Fruit fly (Drosophila melanogaster): Measurements from ENCODE around the gene CG33322.

CG33322 gene

dm6 chr2L:20864764-20865265 is 48.8 kb upstream of the CG33322 start, which contains the start of gene CG9338 (continued):
- TF ChIP-seq ab (GFP tag; optimal IDR thresholded peaks at IDR 0.05), result peak; percentile 55
- TF ChIP-seq chinmo (GFP tag; IDR thresholded peaks at IDR 0.05; ENCODE audit: partially characterized antibody), result 0 out of 4 replicates have a peak, but pooled peaks have one; percentile 70
- TF ChIP-seq Ravus (GFP tag; IDR thresholded peaks at IDR 0.05), result peak; percentile 47; the same call in 1 of the 2 replicates
- TF ChIP-seq pan (optimal IDR thresholded peaks at IDR 0.05), result no peak
- TF ChIP-seq pan (GFP tag; optimal IDR thresholded peaks at IDR 0.05 in 1 of 2, IDR thresholded peaks at IDR 0.05 in 1 of 2), result peak in 1 of 2 experiments; percentile 92
- TF ChIP-seq CG11695 (GFP tag; IDR thresholded peaks at IDR 0.05), result peak; percentile 95
- peak; percentile 91 for TF ChIP-seq E2f1 (GFP tag; IDR thresholded peaks at IDR 0.05)
- peak; percentile 49; the same call in 1 of the 2 replicates for TF ChIP-seq CG8765 (GFP tag; IDR thresholded peaks at IDR 0.05)
- peak; percentile 21; the same call in 1 of the 2 replicates for TF ChIP-seq CG5953 (GFP tag; IDR thresholded peaks at IDR 0.05)
- peak; percentile 74; the same call in 2 of the 3 replicates for TF ChIP-seq jigr1 (GFP tag; IDR thresholded peaks at IDR 0.05)
- TF ChIP-seq oc (tag; optimal IDR thresholded peaks at IDR 0.05), result no peak
- peak; percentile 52 for TF ChIP-seq CG10462 (GFP tag; optimal IDR thresholded peaks at IDR 0.05)
- peak; percentile 68 for TF ChIP-seq CG8388 (GFP tag; optimal IDR thresholded peaks at IDR 0.05)
- TF ChIP-seq h (optimal IDR thresholded peaks at IDR 0.05), result no peak
- TF ChIP-seq CG17829 (tag; optimal IDR thresholded peaks at IDR 0.05), result peak; percentile 95
- TF ChIP-seq Fer1 (GFP tag; optimal IDR thresholded peaks at IDR 0.05), result peak; percentile 97
- TF ChIP-seq Eip74EF (GFP tag; optimal IDR thresholded peaks at IDR 0.05), result peak in 1 of 2 experiments; percentile 89
- TF ChIP-seq CG6854 (GFP tag; optimal IDR thresholded peaks at IDR 0.05), result peak; percentile 89
- peak; percentile 84 for TF ChIP-seq nmo (GFP tag; optimal IDR thresholded peaks at IDR 0.05)
- TF ChIP-seq so (GFP tag; IDR thresholded peaks at IDR 0.05), result peak; percentile 84
- peak; percentile 75 for TF ChIP-seq Mes4 (GFP tag; optimal IDR thresholded peaks at IDR 0.05)
- TF ChIP-seq CHES-1-like (GFP tag; optimal IDR thresholded peaks at IDR 0.05), result peak; percentile 88
- TF ChIP-seq Deaf1 (tag; optimal IDR thresholded peaks at IDR 0.05), result peak; percentile 66
- TF ChIP-seq gsb (GFP tag; IDR thresholded peaks at IDR 0.05), result peak; percentile 86; the same call in 1 of the 2 replicates
- peak; percentile 90 for TF ChIP-seq CG7357 (GFP tag; IDR thresholded peaks at IDR 0.05)
- TF ChIP-seq ssp (GFP tag; IDR thresholded peaks at IDR 0.05), result peak; percentile 56
- TF ChIP-seq CG30020 (tag; optimal IDR thresholded peaks at IDR 0.05), result peak; percentile 24
- peak; percentile 77 for TF ChIP-seq pnt (GFP tag; optimal IDR thresholded peaks at IDR 0.05)
- TF ChIP-seq CG7839 (tag; optimal IDR thresholded peaks at IDR 0.05), result peak; percentile 85
- TF ChIP-seq seq (GFP tag; IDR thresholded peaks at IDR 0.05), result peak; percentile 66; the same call in 1 of the 2 replicates
- peak; percentile 81 for TF ChIP-seq Atf6 (GFP tag; IDR thresholded peaks at IDR 0.05)
- peak; percentile 17 for TF ChIP-seq pzg (GFP tag; optimal IDR thresholded peaks at IDR 0.05)
- peak; percentile 75 for TF ChIP-seq CG1603 (tag; optimal IDR thresholded peaks at IDR 0.05)
- TF ChIP-seq gro (GFP tag; optimal IDR thresholded peaks at IDR 0.05), result peak; percentile 86
- peak; percentile 82 for TF ChIP-seq Dek (tag; optimal IDR thresholded peaks at IDR 0.05)
- TF ChIP-seq ind (GFP tag; optimal IDR thresholded peaks at IDR 0.05), result peak; percentile 96
- peak; percentile 54 for TF ChIP-seq CTCF (GFP tag; optimal IDR thresholded peaks at IDR 0.05)
- TF ChIP-seq vnd (GFP tag; IDR thresholded peaks at IDR 0.05; ENCODE audit: partially characterized antibody), result 0 out of 3 replicates have a peak, but pooled peaks have one; percentile 23
- TF ChIP-seq CG1529 (GFP tag; optimal IDR thresholded peaks at IDR 0.05), result peak; percentile 62
- TF ChIP-seq CG12942 (GFP tag; optimal IDR thresholded peaks at IDR 0.05), result peak; percentile 58
- peak; percentile 71 for TF ChIP-seq CG15269 (tag; optimal IDR thresholded peaks at IDR 0.05)
- TF ChIP-seq CG14710 (tag; optimal IDR thresholded peaks at IDR 0.05), result peak; percentile 91
- no peak for TF ChIP-seq Kr (GFP tag; optimal IDR thresholded peaks at IDR 0.05)
- peak; percentile 74 for TF ChIP-seq sima (GFP tag; optimal IDR thresholded peaks at IDR 0.05)
- peak; percentile 90 for TF ChIP-seq kay (GFP tag; optimal IDR thresholded peaks at IDR 0.05)
- TF ChIP-seq CG6765 (GFP tag; optimal IDR thresholded peaks at IDR 0.05), result peak; percentile 93
- TF ChIP-seq gcm (GFP tag; optimal IDR thresholded peaks at IDR 0.05), result peak; percentile 75
- peak; percentile 81 for TF ChIP-seq CG32767 (GFP tag; IDR thresholded peaks at IDR 0.05)
- peak; percentile 87 for TF ChIP-seq Bteb2 (GFP tag; optimal IDR thresholded peaks at IDR 0.05)
- peak; percentile 55 for TF ChIP-seq H2.0 (GFP tag; IDR thresholded peaks at IDR 0.05)
- no peak for TF ChIP-seq CG7745 (tag; optimal IDR thresholded peaks at IDR 0.05)

Measured in whole organism, embryonic.